Worm (Caenorhabditis elegans): ENCODE data around the gene C30F2.4.

C30F2.4 gene

ce11 chrX:16103396-16103795 lies 27.0 kb upstream of the C30F2.4 start, which contains the start of gene ZK1073.2:
TSS of gene ZK1073.2 (plus strand) at chrX:16103696.
- no peak for TF ChIP-seq hlh-1 (tag; optimal IDR thresholded peaks at IDR 0.05)
- TF ChIP-seq mls-2 (tag; optimal IDR thresholded peaks at IDR 0.05) = no peak
- no peak for TF ChIP-seq ham-2 (GFP tag; optimal IDR thresholded peaks at IDR 0.05)
- no peak for TF ChIP-seq unc-39 (tag; optimal IDR thresholded peaks at IDR 0.05)
- TF ChIP-seq sem-2 (GFP tag; optimal IDR thresholded peaks at IDR 0.05) = no peak
- no peak for TF ChIP-seq nhr-12 (tag; optimal IDR thresholded peaks at IDR 0.05)
- TF ChIP-seq mep-1 (tag; optimal IDR thresholded peaks at IDR 0.05) = no peak
- TF ChIP-seq ceh-43 (GFP tag; optimal IDR thresholded peaks at IDR 0.05) = no peak
- no peak for TF ChIP-seq tbx-8 (GFP tag; optimal IDR thresholded peaks at IDR 0.05)
- TF ChIP-seq unc-120 (tag; optimal IDR thresholded peaks at IDR 0.05; ENCODE audit: poor library complexity, severe bottlenecking) = no peak
- no peak for TF ChIP-seq lin-32 (GFP tag; optimal IDR thresholded peaks at IDR 0.05)
- TF ChIP-seq M03D4.4 (tag; optimal IDR thresholded peaks at IDR 0.05) = no peak
- no peak for TF ChIP-seq pha-4 (tag; optimal IDR thresholded peaks at IDR 0.05)
- no peak for TF ChIP-seq elt-1 (tag; optimal IDR thresholded peaks at IDR 0.05; ENCODE audit: borderline replicate concordance, insufficient read depth)

- TF ChIP-seq unc-120 (tag; optimal IDR thresholded peaks at IDR 0.05; ENCODE audit: poor library complexity, severe bottlenecking) (no peak), hlh-1 (tag; optimal IDR thresholded peaks at IDR 0.05) (no peak), cnd-1 (tag; optimal IDR thresholded peaks at IDR 0.05) (no peak), nhr-76 (tag; optimal IDR thresholded peaks at IDR 0.05) (no peak), elt-1 (tag; optimal IDR thresholded peaks at IDR 0.05; ENCODE audit: borderline replicate concordance, insufficient read depth) (no peak), ceh-83 (GFP tag; optimal IDR thresholded peaks at IDR 0.05) (no peak), bed-3 (GFP tag; optimal IDR thresholded peaks at IDR 0.05) (no peak), pha-4 (tag; optimal IDR thresholded peaks at IDR 0.05) (no peak), nhr-2 (tag; optimal IDR thresholded peaks at IDR 0.05) (no peak), lsy-2 (tag; optimal IDR thresholded peaks at IDR 0.05) (no peak), ztf-11 (tag; optimal IDR thresholded peaks at IDR 0.05) (no peak), drap-1 (GFP tag; optimal IDR thresholded peaks at IDR 0.05) (no peak), mls-2 (tag; optimal IDR thresholded peaks at IDR 0.05) (no peak), snpc-4 (tag; optimal IDR thresholded peaks at IDR 0.05) (no peak)
Observed at ce11 chrX:16099251-16099650, 22.9 kb upstream of the C30F2.4 start.

- TF ChIP-seq M03D4.4 (tag; optimal IDR thresholded peaks at IDR 0.05) = no peak
- TF ChIP-seq sptf-1 (tag; optimal IDR thresholded peaks at IDR 0.05) = peak; percentile 1
- TF ChIP-seq ces-1 (GFP tag; optimal IDR thresholded peaks at IDR 0.05) = no peak
- peak; percentile 47 for TF ChIP-seq unc-120 (tag; optimal IDR thresholded peaks at IDR 0.05; ENCODE audit: poor library complexity, severe bottlenecking)
- peak; percentile 46 for TF ChIP-seq hlh-1 (tag; optimal IDR thresholded peaks at IDR 0.05)
Observed at ce11 chrX:16098104-16098638, 21.8 kb upstream of the C30F2.4 start.

- TF ChIP-seq elt-3 (tag; optimal IDR thresholded peaks at IDR 0.05) (no peak), bed-3 (GFP tag; optimal IDR thresholded peaks at IDR 0.05) (no peak), mls-2 (tag; optimal IDR thresholded peaks at IDR 0.05) (no peak), lin-13 (tag; optimal IDR thresholded peaks at IDR 0.05) (no peak), M03D4.4 (tag; optimal IDR thresholded peaks at IDR 0.05) (no peak), ham-2 (GFP tag; optimal IDR thresholded peaks at IDR 0.05) (no peak), nhr-12 (tag; optimal IDR thresholded peaks at IDR 0.05) (no peak), lin-32 (GFP tag; optimal IDR thresholded peaks at IDR 0.05) (no peak), lsy-2 (tag; optimal IDR thresholded peaks at IDR 0.05) (no peak), zip-8 (tag; optimal IDR thresholded peaks at IDR 0.05) (no peak), ceh-43 (GFP tag; optimal IDR thresholded peaks at IDR 0.05) (no peak), nhr-2 (tag; optimal IDR thresholded peaks at IDR 0.05) (no peak), tbx-8 (GFP tag; optimal IDR thresholded peaks at IDR 0.05) (no peak), unc-62 (GFP tag; optimal IDR thresholded peaks at IDR 0.05) (no peak), nhr-76 (tag; optimal IDR thresholded peaks at IDR 0.05) (no peak), mep-1 (tag; optimal IDR thresholded peaks at IDR 0.05) (no peak), sptf-1 (tag; optimal IDR thresholded peaks at IDR 0.05) (no peak), drap-1 (GFP tag; optimal IDR thresholded peaks at IDR 0.05) (no peak), ces-1 (GFP tag; optimal IDR thresholded peaks at IDR 0.05) (no peak), flh-1 (GFP tag; optimal IDR thresholded peaks at IDR 0.05) (no peak)
Observed at ce11 chrX:16094370-16094769, 18.0 kb upstream of the C30F2.4 start, which contains the start of gene C30F2.5. TSS of gene C30F2.5 (plus strand) at chrX:16094670.

- no peak for TF ChIP-seq ceh-83 (GFP tag; optimal IDR thresholded peaks at IDR 0.05)
- TF ChIP-seq M03D4.4 (tag; optimal IDR thresholded peaks at IDR 0.05) = no peak
- no peak for TF ChIP-seq zip-8 (tag; optimal IDR thresholded peaks at IDR 0.05)
- TF ChIP-seq unc-120 (tag; optimal IDR thresholded peaks at IDR 0.05; ENCODE audit: poor library complexity, severe bottlenecking) = no peak
- TF ChIP-seq unc-39 (tag; optimal IDR thresholded peaks at IDR 0.05) = no peak
- no peak for TF ChIP-seq blmp-1 (tag; optimal IDR thresholded peaks at IDR 0.05)
- TF ChIP-seq ztf-11 (tag; optimal IDR thresholded peaks at IDR 0.05) = no peak
- no peak for TF ChIP-seq elt-3 (tag; optimal IDR thresholded peaks at IDR 0.05)
- no peak for TF ChIP-seq nhr-76 (tag; optimal IDR thresholded peaks at IDR 0.05)
- no peak for TF ChIP-seq sem-2 (GFP tag; optimal IDR thresholded peaks at IDR 0.05)
- no peak for TF ChIP-seq mls-2 (tag; optimal IDR thresholded peaks at IDR 0.05)
- no peak for TF ChIP-seq elt-1 (tag; optimal IDR thresholded peaks at IDR 0.05; ENCODE audit: borderline replicate concordance, insufficient read depth)
- no peak for TF ChIP-seq lin-13 (tag; optimal IDR thresholded peaks at IDR 0.05)
Observed at ce11 chrX:16091166-16091565, 14.8 kb upstream of the C30F2.4 start.

Measured in whole organism, mixed stage, embryonic.